Worm (Caenorhabditis elegans): ENCODE measurements around the gene dos-1.

DNA sequence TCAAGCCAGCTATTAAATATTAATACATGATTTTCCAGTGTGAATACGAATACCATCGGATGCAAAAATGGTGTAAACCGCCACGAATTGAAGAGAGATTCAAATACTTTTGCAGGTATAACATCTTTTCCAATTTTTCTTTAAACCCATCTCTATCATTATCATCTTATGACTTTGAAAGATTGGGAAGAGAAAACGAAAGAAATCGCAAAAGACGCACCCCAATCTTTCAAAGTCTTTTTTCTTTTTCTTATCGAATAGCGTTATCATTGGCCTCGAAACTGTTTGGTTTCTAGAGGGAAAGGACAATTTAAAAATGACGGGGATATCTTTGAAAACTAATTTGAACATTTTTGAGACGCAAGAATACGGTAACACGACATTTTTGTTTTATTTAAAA, 1.9 kb downstream of the dos-1 start:
- TF ChIP-seq skn-1 (tag; optimal IDR thresholded peaks at IDR 0.05) (no peak), nfya-1 (tag; optimal IDR thresholded peaks at IDR 0.05; ENCODE audit: insufficient read depth) (no peak), hmg-11 (tag; optimal IDR thresholded peaks at IDR 0.05) (no peak), mml-1 (tag; optimal IDR thresholded peaks at IDR 0.05) (no peak), nhr-67 (tag; optimal IDR thresholded peaks at IDR 0.05) (no peak), unc-62 (GFP tag; optimal IDR thresholded peaks at IDR 0.05) (no peak), nhr-12 (tag; optimal IDR thresholded peaks at IDR 0.05) (no peak), egl-27 (tag; optimal IDR thresholded peaks at IDR 0.05) (no peak), elt-1 (tag; optimal IDR thresholded peaks at IDR 0.05) (no peak), snpc-4 (tag; optimal IDR thresholded peaks at IDR 0.05) (no peak), elt-2 (tag; optimal IDR thresholded peaks at IDR 0.05) (no peak)

Data from whole organism, L3 larva.